Worm (Caenorhabditis elegans) whole organism, L4 larva: ENCODE results near the gene wago-4.

Experiments
- ZK546.5 ChIP-seq, 2 experiments: sonication (generic microtip); optimal IDR thresholded peaks; 2 replicates each; lab custom pipeline; 2017; ENCODE audit warnings: missing biosample characterization in 2 of 2, missing genetic modification characterization in 2 of 2
- daf-8 ChIP-seq: fragments of 200-800 bp; sonication (Bioruptor generic); IDR thresholded peaks from 2 replicates; pipeline ENCODE4 v1.3.6; 2022; ENCODE audit warnings: missing genetic modification characterization, missing compliant biosample characterization
- egl-27 ChIP-seq: sonication (generic microtip); optimal IDR thresholded peaks from 3 replicates; lab custom pipeline; 2017; ENCODE audit warnings: missing biosample characterization, missing genetic modification reagents, missing genetic modification characterization
- fos-1 ChIP-seq: fragments of 150-350 bp; optimal IDR thresholded peaks from 2 replicates; lab custom pipeline; 2014; ENCODE audit warnings: missing biosample characterization, missing genetic modification characterization
- gei-8 ChIP-seq: fragments of 200-800 bp; sonication (Bioruptor generic); optimal IDR thresholded peaks from 2 replicates; lab custom pipeline; 2018; ENCODE audit warnings: mild to moderate bottlenecking, missing genetic modification characterization, missing compliant biosample characterization
- lin-39 ChIP-seq: fragments of 150-350 bp; optimal IDR thresholded peaks from 2 replicates; lab custom pipeline; 2014; ENCODE audit warnings: missing biosample characterization, missing genetic modification reagents, missing genetic modification characterization
- mdl-1 ChIP-seq, 2 experiments: fragments of 150-350 bp in 1 of 2; sonication (generic microtip) in 1 of 2; optimal IDR thresholded peaks; 2 replicates each; lab custom pipeline; 2014 to 2017; ENCODE audit warnings: missing biosample characterization in 2 of 2, missing genetic modification characterization in 2 of 2
- nhr-11 ChIP-seq: fragments of 150-350 bp; optimal IDR thresholded peaks from 2 replicates; lab custom pipeline; 2014; ENCODE audit warnings: missing biosample characterization, missing genetic modification characterization
- nhr-77 ChIP-seq: fragments of 150-350 bp; optimal IDR thresholded peaks from 2 replicates; lab custom pipeline; 2014; ENCODE audit warnings: missing biosample characterization, missing genetic modification characterization
- unc-62 ChIP-seq, 3 experiments: fragments of 150-350 bp in 1 of 3; sonication (generic microtip); optimal IDR thresholded peaks in 2 of 3; peaks in 1 of 3; 1 replicate in 1 of 3; 2 replicates in 2 of 3; lab custom pipeline; 2014 to 2017; ENCODE audit warnings: missing biosample characterization in 3 of 3, missing genetic modification characterization in 3 of 3, missing genetic modification reagents in 3 of 3, missing genotype in 1 of 3
- zfp-2 ChIP-seq: sonication (generic microtip); optimal IDR thresholded peaks from 2 replicates; lab custom pipeline; 2016; ENCODE audit warnings: mild to moderate bottlenecking, missing genetic modification characterization, missing compliant biosample characterization

- TF ChIP-seq gei-8 (GFP tag; lab: Kevin White, UChicago) (no peak), zfp-2 (no peak), fos-1 (tag; lab: Kevin White, UChicago) (no peak), ZK546.5 (tag; optimal IDR thresholded peaks at IDR 0.05; lab: Kevin White, UChicago) (no peak), mdl-1 (tag; optimal IDR thresholded peaks at IDR 0.05; lab: Kevin White, UChicago) (no peak), nhr-11 (tag; lab: Kevin White, UChicago) (no peak), unc-62 (GFP tag; optimal IDR thresholded peaks at IDR 0.05 in 1 of 2; lab: Kevin White, UChicago) (peak in 1 of 2 experiments; percentile 98), unc-62 (tag; optimal IDR thresholded peaks at IDR 0.05; lab: Kevin White, UChicago) (no peak), nhr-77 (no peak), egl-27 (tag; lab: Kevin White, UChicago) (no peak), daf-8 (GFP tag; lab: Robert Waterston, UW) (no peak), lin-39 (tag; lab: Kevin White, UChicago) (no peak)
Measured at ce11 chrII:12921478-12921877, 2.1 kb downstream of the wago-4 start.
